Fruit fly (Drosophila melanogaster): ENCODE data around the gene a10.

DNA sequence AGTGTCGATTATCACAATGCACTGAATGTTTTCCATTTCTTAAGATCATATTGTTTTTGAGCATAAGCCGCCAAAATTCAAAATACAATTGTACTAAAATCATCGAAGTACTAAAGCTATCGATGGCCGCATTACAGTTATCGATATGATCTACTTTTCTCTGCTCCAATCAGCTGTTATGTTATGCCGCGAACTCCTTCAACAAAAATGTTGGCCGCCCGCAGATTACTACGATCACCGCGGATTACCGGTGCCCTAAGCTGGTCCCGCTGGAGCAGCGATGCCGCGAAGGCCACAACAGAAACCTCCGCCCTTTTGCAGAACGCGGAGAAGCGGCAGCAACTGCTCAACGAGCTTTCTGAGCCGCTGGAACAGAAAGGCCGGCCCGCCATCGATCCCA is 12.0 kb upstream of the a10 start, which contains the start of gene beg:
- TF ChIP-seq pan (optimal IDR thresholded peaks at IDR 0.05) (no peak), CG8478 (optimal IDR thresholded peaks at IDR 0.05) (no peak), usp (GFP tag; optimal IDR thresholded peaks at IDR 0.05) (no peak)

Data from whole organism.